Fruit fly (Drosophila melanogaster) whole organism, embryonic: Measurements from ENCODE around the gene CG32036.

Experiments used
- B-H1 ChIP-seq: fragments of 200-800 bp; sonication (Bioruptor generic); IDR thresholded peaks from 3 replicates; pipeline ENCODE4 v1.3.6; 2022; ENCODE audit warnings: missing biosample characterization, missing genetic modification characterization
- BEAF-32 ChIP-seq: fragments of 200-800 bp; sonication (Bioruptor generic); optimal IDR thresholded peaks from 3 replicates; lab custom pipeline; 2017; ENCODE audit warnings: missing biosample characterization, missing genetic modification characterization, mild to moderate bottlenecking, moderate library complexity, missing genetic modification reagents
- C15 ChIP-seq: fragments of 200-800 bp; sonication (Bioruptor generic); IDR thresholded peaks from 3 replicates; pipeline ENCODE4 v1.3.6; 2022; ENCODE audit warnings: missing biosample characterization, missing genetic modification characterization
- CG10543 ChIP-seq: fragments of 200-800 bp; sonication (Bioruptor generic); optimal IDR thresholded peaks from 3 replicates; lab custom pipeline; 2017; ENCODE audit warnings: missing biosample characterization, mild to moderate bottlenecking, missing genetic modification characterization, moderate library complexity
- CG10979 ChIP-seq: fragments of 200-800 bp; sonication (Bioruptor generic); optimal IDR thresholded peaks from 2 replicates; lab custom pipeline; 2018; ENCODE audit warnings: missing biosample characterization, mild to moderate bottlenecking, missing genetic modification characterization, moderate library complexity
- CG12236 ChIP-seq: fragments of 200-800 bp; sonication (Bioruptor generic); optimal IDR thresholded peaks from 2 replicates; lab custom pipeline; 2016; ENCODE audit warnings: missing biosample characterization, missing genetic modification characterization
- CG13296 ChIP-seq: fragments of 200-800 bp; sonication (Bioruptor generic); optimal IDR thresholded peaks from 3 replicates; lab custom pipeline; 2018; ENCODE audit warnings: missing biosample characterization, mild to moderate bottlenecking, missing genetic modification characterization
- CG13624 ChIP-seq: fragments of 200-800 bp; sonication (Bioruptor generic); optimal IDR thresholded peaks from 2 replicates; lab custom pipeline; 2016; ENCODE audit warnings: missing biosample characterization, missing genetic modification characterization
- CG1603 ChIP-seq: fragments of 200-800 bp; sonication (Bioruptor generic); optimal IDR thresholded peaks from 2 replicates; lab custom pipeline; 2019; ENCODE audit warnings: missing biosample characterization, mild to moderate bottlenecking, missing genetic modification characterization, moderate library complexity
- CG16813 ChIP-seq: fragments of 200-800 bp; sonication (Bioruptor generic); IDR thresholded peaks from 3 replicates; pipeline ENCODE4 v1.3.6; 2022; ENCODE audit warnings: missing biosample characterization, missing genetic modification characterization; ENCODE audit not compliant: partially characterized antibody
- CG17328 ChIP-seq: fragments of 200-800 bp; sonication (Bioruptor generic); IDR thresholded peaks from 2 replicates; pipeline ENCODE4 v1.3.6; 2022; ENCODE audit warnings: missing biosample characterization, missing genetic modification characterization
- CG2678 ChIP-seq: fragments of 200-800 bp; sonication (Bioruptor generic); optimal IDR thresholded peaks from 3 replicates; lab custom pipeline; 2019; ENCODE audit warnings: missing biosample characterization, mild to moderate bottlenecking, missing genetic modification characterization, moderate library complexity
- CG34422 ChIP-seq: fragments of 200-800 bp; sonication (Bioruptor generic); IDR thresholded peaks from 3 replicates; pipeline ENCODE4 v1.3.6; 2022; ENCODE audit warnings: missing biosample characterization, missing genetic modification characterization
- CG4617 ChIP-seq: fragments of 200-800 bp; sonication (Bioruptor generic); optimal IDR thresholded peaks from 3 replicates; lab custom pipeline; 2016; ENCODE audit warnings: missing biosample characterization, missing genetic modification characterization, borderline replicate concordance
- CG7372 ChIP-seq: fragments of 200-800 bp; sonication (Bioruptor generic); IDR thresholded peaks from 2 replicates; pipeline ENCODE4 v1.3.6; 2022; ENCODE audit warnings: missing biosample characterization, missing genetic modification characterization
- CG9797 ChIP-seq: fragments of 200-800 bp; sonication (Bioruptor generic); optimal IDR thresholded peaks from 3 replicates; lab custom pipeline; 2018; ENCODE audit warnings: missing biosample characterization, mild to moderate bottlenecking, missing genetic modification characterization
- CHES-1-like ChIP-seq: fragments of 200-800 bp; sonication (Bioruptor generic); optimal IDR thresholded peaks from 2 replicates; lab custom pipeline; 2016; ENCODE audit warnings: missing biosample characterization, missing genetic modification characterization
- Dll ChIP-seq: fragments of 200-800 bp; sonication (Bioruptor generic); IDR thresholded peaks from 4 replicates; pipeline ENCODE4 v1.3.6; 2022; ENCODE audit warnings: missing biosample characterization, missing genetic modification characterization; ENCODE audit not compliant: partially characterized antibody
- E2f2 ChIP-seq: fragments of 200-800 bp; sonication (Bioruptor generic); IDR thresholded peaks from 2 replicates; pipeline ENCODE4 v1.3.6; 2022; ENCODE audit warnings: missing biosample characterization, missing genetic modification characterization
- Ets65A ChIP-seq: fragments of 200-800 bp; sonication (Bioruptor generic); peaks from one replicate; lab custom pipeline; 2016; ENCODE audit warnings: missing biosample characterization, missing genetic modification characterization
- MESR4 ChIP-seq: fragments of 200-800 bp; sonication (Bioruptor generic); optimal IDR thresholded peaks from 2 replicates; lab custom pipeline; 2018; ENCODE audit warnings: missing biosample characterization, mild to moderate bottlenecking, missing genetic modification characterization, moderate library complexity
- NC2α ChIP-seq: fragments of 200-800 bp; sonication (Bioruptor generic); optimal IDR thresholded peaks from 2 replicates; lab custom pipeline; 2016; ENCODE audit warnings: missing biosample characterization, missing genetic modification characterization
- NC2β ChIP-seq: fragments of 200-800 bp; sonication (Bioruptor generic); optimal IDR thresholded peaks from 2 replicates; lab custom pipeline; 2016; ENCODE audit warnings: missing biosample characterization, missing genetic modification characterization
- Oli ChIP-seq: fragments of 200-800 bp; sonication (Bioruptor generic); optimal IDR thresholded peaks from 2 replicates; lab custom pipeline; 2018; ENCODE audit warnings: missing biosample characterization, mild to moderate bottlenecking, missing genetic modification characterization, moderate library complexity
- Opbp ChIP-seq: fragments of 200-800 bp; sonication (Bioruptor generic); IDR thresholded peaks from 3 replicates; pipeline ENCODE4 v1.3.6; 2022; ENCODE audit warnings: missing biosample characterization, missing genetic modification characterization; ENCODE audit not compliant: partially characterized antibody
- Pdp1 ChIP-seq, 2 experiments: fragments of 200-800 bp; sonication (Bioruptor generic); optimal IDR thresholded peaks; 3 replicates each; lab custom pipeline; 2016; ENCODE audit warnings: missing biosample characterization in 2 of 2, missing genetic modification characterization in 2 of 2, mild to moderate bottlenecking in 1 of 2, moderate library complexity in 1 of 2
- Sox100B ChIP-seq: fragments of 200-800 bp; sonication (Bioruptor generic); optimal IDR thresholded peaks from 3 replicates; lab custom pipeline; 2018; ENCODE audit warnings: missing biosample characterization, mild to moderate bottlenecking, missing genetic modification characterization
- Sry-δ ChIP-seq: fragments of 200-800 bp; sonication (Bioruptor generic); optimal IDR thresholded peaks from 2 replicates; lab custom pipeline; 2016; ENCODE audit warnings: missing biosample characterization, missing genetic modification characterization
- Trl ChIP-seq, 3 experiments: fragments of >200 bp in 2 of 3; fragments of 200-800 bp in 1 of 3; sonication (Bioruptor generic) in 1 of 3; optimal IDR thresholded peaks; 2 replicates in 1 of 3; 3 replicates in 2 of 3; lab custom pipeline; 2016 to 2017; ENCODE audit warnings: missing biosample characterization in 1 of 3, missing genetic modification characterization in 1 of 3
- ap ChIP-seq: fragments of 200-800 bp; sonication (Bioruptor generic); IDR thresholded peaks from 2 replicates; pipeline ENCODE4 v1.3.6; 2022; ENCODE audit warnings: missing biosample characterization, missing genetic modification characterization
- ci ChIP-seq: fragments of 200-800 bp; sonication (Bioruptor generic); IDR thresholded peaks from 3 replicates; pipeline ENCODE4 v1.3.6; 2022; ENCODE audit warnings: missing biosample characterization, missing genetic modification characterization
- crp ChIP-seq, 2 experiments: fragments of 200-800 bp; sonication (Bioruptor generic); optimal IDR thresholded peaks; 2 replicates in 1 of 2; 3 replicates in 1 of 2; lab custom pipeline; 2017; ENCODE audit warnings: missing biosample characterization in 2 of 2, missing genetic modification characterization in 2 of 2, mild to moderate bottlenecking in 1 of 2, moderate library complexity in 1 of 2
- dati ChIP-seq: fragments of 200-800 bp; sonication (Bioruptor generic); IDR thresholded peaks from 2 replicates; pipeline ENCODE4 v1.3.6; 2022; ENCODE audit warnings: missing biosample characterization, missing genetic modification characterization
- ems ChIP-seq: fragments of 200-800 bp; sonication (Bioruptor generic); optimal IDR thresholded peaks from 3 replicates; lab custom pipeline; 2016; ENCODE audit warnings: missing biosample characterization, missing genetic modification characterization
- eve ChIP-seq, 2 experiments: fragments of >200 bp; optimal IDR thresholded peaks; 2 replicates each; lab custom pipeline; 2017; ENCODE audit warnings: missing biosample characterization in 2 of 2, missing genetic modification characterization in 2 of 2
- gfzf ChIP-seq: fragments of 200-800 bp; sonication (Bioruptor generic); optimal IDR thresholded peaks from 2 replicates; lab custom pipeline; 2016; ENCODE audit warnings: missing biosample characterization, mild to moderate bottlenecking, missing genetic modification characterization, moderate library complexity
- hb ChIP-seq: fragments of 200-800 bp; sonication (Bioruptor generic); IDR thresholded peaks from 3 replicates; pipeline ENCODE4 v1.3.6; 2022; ENCODE audit warnings: missing biosample characterization, missing genetic modification characterization; ENCODE audit not compliant: partially characterized antibody
- klu ChIP-seq: fragments of 200-800 bp; sonication (Bioruptor generic); IDR thresholded peaks from 2 replicates; pipeline ENCODE4 v1.3.6; 2022; ENCODE audit warnings: missing biosample characterization, missing genetic modification characterization
- knrl ChIP-seq: fragments of 200-800 bp; sonication (Bioruptor generic); IDR thresholded peaks from 3 replicates; pipeline ENCODE4 v1.3.6; 2022; ENCODE audit warnings: missing biosample characterization, missing genetic modification characterization; ENCODE audit not compliant: partially characterized antibody
- phol ChIP-seq: fragments of 200-800 bp; sonication (Bioruptor generic); optimal IDR thresholded peaks from 3 replicates; lab custom pipeline; 2018; ENCODE audit warnings: missing biosample characterization, mild to moderate bottlenecking, missing genetic modification characterization, moderate library complexity
- row ChIP-seq: fragments of 200-800 bp; sonication (Bioruptor generic); IDR thresholded peaks from 3 replicates; pipeline ENCODE4 v1.3.6; 2022; ENCODE audit warnings: missing biosample characterization, missing genetic modification characterization
- sd ChIP-seq: fragments of 200-800 bp; sonication (Bioruptor generic); optimal IDR thresholded peaks from 3 replicates; lab custom pipeline; 2018; ENCODE audit warnings: missing biosample characterization, mild to moderate bottlenecking, missing genetic modification characterization, moderate library complexity
- sna ChIP-seq: fragments of 200-800 bp; sonication (Bioruptor generic); IDR thresholded peaks from 2 replicates; pipeline ENCODE4 v1.3.6; 2022; ENCODE audit warnings: missing biosample characterization, missing genetic modification characterization; ENCODE audit not compliant: partially characterized antibody
- so ChIP-seq: fragments of 200-800 bp; sonication (Bioruptor generic); IDR thresholded peaks from 3 replicates; pipeline ENCODE4 v1.3.6; 2022; ENCODE audit warnings: missing biosample characterization, missing genetic modification characterization
- stwl ChIP-seq: fragments of 200-800 bp; sonication (Bioruptor generic); optimal IDR thresholded peaks from 3 replicates; lab custom pipeline; 2018; ENCODE audit warnings: missing biosample characterization, mild to moderate bottlenecking, missing genetic modification characterization, moderate library complexity
- usp ChIP-seq: fragments of >200 bp; optimal IDR thresholded peaks from 2 replicates; lab custom pipeline; 2017; ENCODE audit warnings: missing biosample characterization, missing genetic modification characterization
- vfl ChIP-seq: fragments of 200-800 bp; sonication (Bioruptor generic); optimal IDR thresholded peaks from 2 replicates; lab custom pipeline; 2016; ENCODE audit warnings: missing biosample characterization, missing genetic modification characterization
- vnd ChIP-seq: fragments of 200-800 bp; sonication (Bioruptor generic); IDR thresholded peaks from 3 replicates; pipeline ENCODE4 v1.3.6; 2022; ENCODE audit warnings: missing biosample characterization, missing genetic modification characterization; ENCODE audit not compliant: partially characterized antibody

The CG32036 gene

DNA sequence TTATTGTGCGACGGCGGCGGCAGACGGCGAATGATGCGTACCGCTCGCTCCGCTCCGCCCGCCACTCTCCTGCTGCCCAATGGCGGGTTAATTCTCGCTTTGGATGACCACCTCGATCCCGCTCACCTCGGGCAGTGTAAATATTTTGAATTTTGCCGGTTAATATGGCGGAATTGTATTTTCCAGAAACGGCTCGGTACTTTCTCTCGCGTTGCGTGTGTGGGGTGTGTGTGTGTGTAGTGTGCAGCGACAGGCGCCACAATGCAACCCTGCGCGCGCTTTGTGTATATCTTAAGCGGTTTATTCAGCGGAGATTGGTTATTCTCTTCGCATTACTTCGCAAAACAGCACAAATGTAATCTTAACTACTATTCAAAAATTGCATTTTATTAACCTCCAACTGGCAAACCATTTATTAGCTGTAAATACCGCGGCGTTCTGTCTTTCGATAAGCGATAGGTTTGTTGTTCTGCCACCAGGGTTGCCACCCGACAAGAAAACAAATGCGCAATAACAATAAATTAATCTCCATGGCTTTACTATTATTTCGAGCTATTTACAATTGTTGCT, 33.1 kb downstream of the CG32036 start, which contains the start of the genes phol and CG3552 (continued):
- TF ChIP-seq row (GFP tag; lab: Robert Waterston, UW) (peak; percentile 35; the same call in 1 of the 3 replicates), so (GFP tag; lab: Robert Waterston, UW) (no peak), CG1603 (tag; lab: Kevin White, UChicago) (peak; percentile 73), CG7372 (GFP tag; lab: Robert Waterston, UW) (no peak), sna (GFP tag; lab: Robert Waterston, UW) (peak; percentile 66; the same call in 1 of the 2 replicates), Dll (GFP tag; lab: Robert Waterston, UW) (peak; percentile 52; the same call in 1 of the 4 replicates), gfzf (GFP tag; lab: Kevin White, UChicago) (peak; percentile 51), CG4617 (GFP tag; lab: Kevin White, UChicago) (peak; percentile 92), BEAF-32 (GFP tag; lab: Kevin White, UChicago) (peak; percentile 57), Sry-δ (peak; percentile 62), CG34422 (peak; percentile 81), C15 (GFP tag; lab: Robert Waterston, UW) (no peak), ap (GFP tag; lab: Robert Waterston, UW) (no peak), usp (GFP tag; lab: Kevin White, UChicago) (no peak), CG17328 (GFP tag; lab: Robert Waterston, UW) (no peak), knrl (GFP tag; lab: Robert Waterston, UW) (0 out of 3 replicates have a peak, but pooled peaks have one; percentile 37), phol (tag; lab: Kevin White, UChicago) (peak; percentile 87), MESR4 (GFP tag; lab: Kevin White, UChicago) (peak; percentile 88), Ets65A (no peak), CG12236 (GFP tag; lab: Kevin White, UChicago) (no peak), ci (GFP tag; lab: Robert Waterston, UW) (peak; percentile 30; the same call in 1 of the 3 replicates), CG2678 (tag; lab: Kevin White, UChicago) (peak; percentile 2), CHES-1-like (GFP tag; lab: Kevin White, UChicago) (peak; percentile 17), CG16813 (peak; percentile 53; the same call in 2 of the 3 replicates), klu (GFP tag; lab: Robert Waterston, UW) (no peak), B-H1 (GFP tag; lab: Robert Waterston, UW) (no peak), vfl (GFP tag; lab: Kevin White, UChicago) (peak; percentile 18), stwl (tag; lab: Kevin White, UChicago) (peak; percentile 64), eve (GFP tag; optimal IDR thresholded peaks at IDR 0.05; lab: Kevin White, UChicago) (no peak), dati (GFP tag; lab: Robert Waterston, UW) (no peak), E2f2 (GFP tag; lab: Robert Waterston, UW) (peak; percentile 66), NC2β (GFP tag; lab: Kevin White, UChicago) (peak; percentile 6), vnd (GFP tag; lab: Robert Waterston, UW) (no peak), Oli (tag; lab: Kevin White, UChicago) (no peak), hb (GFP tag; lab: Robert Waterston, UW) (peak; percentile 45; the same call in 1 of the 3 replicates), CG10979 (tag; lab: Kevin White, UChicago) (peak; percentile 7), sd (tag; lab: Kevin White, UChicago) (peak; percentile 51), CG13296 (GFP tag; lab: Kevin White, UChicago) (peak; percentile 9), Opbp (GFP tag; lab: Robert Waterston, UW) (0 out of 3 replicates have a peak, but pooled peaks have one; percentile 38), Sox100B (GFP tag; lab: Kevin White, UChicago) (no peak), Pdp1 (GFP tag; optimal IDR thresholded peaks at IDR 0.05; lab: Kevin White, UChicago) (peak in 1 of 2 experiments; percentile 31), CG10543 (GFP tag; lab: Kevin White, UChicago) (peak; percentile 45), CG13624 (GFP tag; lab: Kevin White, UChicago) (peak; percentile 88), NC2α (no peak), CG9797 (GFP tag; lab: Kevin White, UChicago) (peak; percentile 44), ems (GFP tag; lab: Kevin White, UChicago) (no peak), Trl (optimal IDR thresholded peaks at IDR 0.05; lab: Kevin White, UChicago) (peak in 1 of 2 experiments; percentile 10), Trl (GFP tag; optimal IDR thresholded peaks at IDR 0.05; lab: Kevin White, UChicago) (no peak), crp (GFP tag; optimal IDR thresholded peaks at IDR 0.05; lab: Kevin White, UChicago) (peak in 1 of 2 experiments; percentile 0)
